Worm (Caenorhabditis elegans) whole organism, late embryonic: ENCODE results near the gene nhr-171.

Source experiments
- K02D7.2 ChIP-seq: sonication (generic microtip); optimal IDR thresholded peaks from 2 replicates; lab custom pipeline; 2017; ENCODE audit warnings: mild to moderate bottlenecking, missing genetic modification characterization, missing compliant biosample characterization
- pag-3 ChIP-seq: sonication (generic microtip); optimal IDR thresholded peaks from 2 replicates; lab custom pipeline; 2016; ENCODE audit warnings: missing compliant biosample characterization, missing genetic modification characterization, borderline replicate concordance

- TF ChIP-seq K02D7.2 (tag; lab: Kevin White, UChicago) = no peak
- no peak for TF ChIP-seq pag-3 (tag; lab: Kevin White, UChicago)
Measured at ce11 chrV:7485000-7485399, 26.6 kb upstream of the nhr-171 start, which contains the start of gene srbc-8.
